Worm (Caenorhabditis elegans) whole organism, L1 larva: ENCODE measurements around the gene F26C11.4.

Experiments used
- F16B12.6 ChIP-seq: fragments of 150-350 bp; optimal IDR thresholded peaks from 2 replicates; lab custom pipeline; 2014; ENCODE audit warnings: missing biosample characterization, missing genetic modification characterization
- aha-1 ChIP-seq: fragments of 150-350 bp; optimal IDR thresholded peaks from 2 replicates; lab custom pipeline; 2014; ENCODE audit warnings: missing biosample characterization, missing genetic modification characterization
- ama-1 ChIP-seq: fragments of 150-350 bp; optimal IDR thresholded peaks from 2 replicates; lab custom pipeline; 2014
- blmp-1 ChIP-seq: fragments of 150-350 bp; optimal IDR thresholded peaks from 2 replicates; lab custom pipeline; 2014; ENCODE audit warnings: missing biosample characterization, missing genetic modification characterization
- ceh-82 ChIP-seq, 3 experiments: fragments of 150-350 bp in 1 of 3; sonication (generic microtip) in 2 of 3; optimal IDR thresholded peaks; 2 replicates each; lab custom pipeline; 2014 to 2017; ENCODE audit warnings: missing biosample characterization in 3 of 3, missing genetic modification characterization in 3 of 3
- dpl-1 ChIP-seq, 3 experiments: fragments of 150-350 bp in 2 of 3; sonication (generic microtip) in 1 of 3; optimal IDR thresholded peaks; 2 replicates each; lab custom pipeline; 2014 to 2017; ENCODE audit warnings: missing biosample characterization in 3 of 3, missing genetic modification characterization in 3 of 3, missing genetic modification reagents in 3 of 3
- dsc-1 ChIP-seq: sonication (generic microtip); optimal IDR thresholded peaks from 2 replicates; lab custom pipeline; 2016; ENCODE audit warnings: mild to moderate bottlenecking, missing genetic modification characterization, missing compliant biosample characterization
- efl-1 ChIP-seq, 4 experiments: fragments of 150-350 bp; optimal IDR thresholded peaks in 3 of 4; peaks in 1 of 4; 1 replicate in 1 of 4; 2 replicates in 3 of 4; lab custom pipeline; 2014; ENCODE audit warnings: missing biosample characterization in 2 of 4, missing genetic modification characterization in 2 of 4, missing genetic modification reagents in 2 of 4
- efl-3 ChIP-seq: fragments of 200-800 bp; sonication (Bioruptor generic); optimal IDR thresholded peaks from 2 replicates; lab custom pipeline; 2018; ENCODE audit warnings: mild to moderate bottlenecking, missing genetic modification characterization, missing compliant biosample characterization
- egl-13 ChIP-seq: sonication (generic microtip); optimal IDR thresholded peaks from 2 replicates; lab custom pipeline; 2016; ENCODE audit warnings: missing genotype, missing genetic modification reagents, missing genetic modification characterization, missing compliant biosample characterization
- elt-3 ChIP-seq, 6 experiments: fragments of 150-350 bp in 1 of 6; sonication (generic microtip); optimal IDR thresholded peaks; 2 replicates each; lab custom pipeline; 2017 to 2018; ENCODE audit warnings: missing biosample characterization in 6 of 6, missing genetic modification characterization in 6 of 6, inconsistent platforms in 1 of 6
- ets-5 ChIP-seq: fragments of 200-800 bp; sonication (Bioruptor generic); IDR thresholded peaks from 2 replicates; pipeline ENCODE4 v1.3.6; 2022; ENCODE audit warnings: missing genetic modification characterization, missing compliant biosample characterization
- fkh-10 ChIP-seq: sonication (generic microtip); optimal IDR thresholded peaks from 2 replicates; lab custom pipeline; 2017; ENCODE audit warnings: missing biosample characterization, missing genetic modification reagents, missing genetic modification characterization
- fkh-8 ChIP-seq: sonication (generic microtip); optimal IDR thresholded peaks from 2 replicates; lab custom pipeline; 2016; ENCODE audit warnings: mild to moderate bottlenecking, missing genetic modification characterization, missing compliant biosample characterization
- grh-1 ChIP-seq: fragments of 200-800 bp; sonication (Bioruptor generic); IDR thresholded peaks from 2 replicates; pipeline ENCODE4 v1.3.6; 2022; ENCODE audit warnings: missing genetic modification reagents, missing genetic modification characterization, missing compliant biosample characterization
- hlh-17 ChIP-seq: fragments of 200-800 bp; sonication (Bioruptor generic); optimal IDR thresholded peaks from 2 replicates; lab custom pipeline; 2018; ENCODE audit warnings: missing genetic modification characterization, mild to moderate bottlenecking, missing compliant biosample characterization, moderate library complexity, borderline replicate concordance
- hlh-4 ChIP-seq: sonication (generic microtip); optimal IDR thresholded peaks from 2 replicates; lab custom pipeline; 2016; ENCODE audit warnings: mild to moderate bottlenecking, missing genetic modification characterization, missing compliant biosample characterization
- hpl-2 ChIP-seq: fragments of 150-350 bp; optimal IDR thresholded peaks from 2 replicates; lab custom pipeline; 2014; ENCODE audit warnings: missing biosample characterization, missing genetic modification reagents, missing genetic modification characterization
- irx-1 ChIP-seq: sonication (generic microtip); optimal IDR thresholded peaks from 2 replicates; lab custom pipeline; 2016; ENCODE audit warnings: missing genetic modification characterization, missing compliant biosample characterization
- lin-14 ChIP-seq: fragments of 200-800 bp; sonication (Bioruptor generic); optimal IDR thresholded peaks from 2 replicates; lab custom pipeline; 2018; ENCODE audit warnings: mild to moderate bottlenecking, missing genetic modification characterization, moderate library complexity, missing compliant biosample characterization
- lin-35 ChIP-seq, 2 experiments: fragments of 150-350 bp; optimal IDR thresholded peaks; 2 replicates each; lab custom pipeline; 2014; ENCODE audit warnings: missing biosample characterization in 2 of 2, missing genetic modification characterization in 2 of 2, missing genetic modification reagents in 2 of 2
- lin-39 ChIP-seq: fragments of 150-350 bp; optimal IDR thresholded peaks from 2 replicates; lab custom pipeline; 2014; ENCODE audit warnings: missing biosample characterization, missing genetic modification reagents, missing genetic modification characterization
- lir-3 ChIP-seq: sonication (generic microtip); optimal IDR thresholded peaks from 2 replicates; lab custom pipeline; 2016; ENCODE audit warnings: mild to moderate bottlenecking, missing genetic modification characterization, moderate library complexity, missing compliant biosample characterization; ENCODE audit not compliant: poor library complexity
- lsy-2 ChIP-seq, 2 experiments: fragments of 150-350 bp; optimal IDR thresholded peaks; 2 replicates each; lab custom pipeline; 2014; ENCODE audit warnings: missing biosample characterization in 2 of 2, missing genetic modification characterization in 2 of 2
- mdl-1 ChIP-seq, 2 experiments: fragments of 150-350 bp; optimal IDR thresholded peaks; 2 replicates each; lab custom pipeline; 2014 to 2017; ENCODE audit warnings: missing biosample characterization in 2 of 2, missing genetic modification characterization in 2 of 2, inconsistent platforms in 1 of 2
- mep-1 ChIP-seq: fragments of 150-350 bp; optimal IDR thresholded peaks from 2 replicates; lab custom pipeline; 2014; ENCODE audit warnings: missing biosample characterization, missing genetic modification characterization
- nhr-19 ChIP-seq: fragments of 200-800 bp; sonication (Bioruptor generic); conservative IDR thresholded peaks from 2 replicates; pipeline ENCODE4 v1.3.6; 2022; ENCODE audit warnings: missing genetic modification characterization, missing compliant biosample characterization
- nhr-47 ChIP-seq: sonication (generic microtip); optimal IDR thresholded peaks from 2 replicates; lab custom pipeline; 2016; ENCODE audit warnings: mild to moderate bottlenecking, missing genetic modification characterization, moderate library complexity, missing compliant biosample characterization
- nhr-71 ChIP-seq: sonication (generic microtip); optimal IDR thresholded peaks from 2 replicates; lab custom pipeline; 2016; ENCODE audit warnings: mild to moderate bottlenecking, missing genetic modification characterization, moderate library complexity, missing compliant biosample characterization
- nhr-85 ChIP-seq: sonication (generic microtip); peaks from one replicate; lab custom pipeline; 2016; ENCODE audit warnings: missing genetic modification characterization, inconsistent platforms, missing compliant biosample characterization
- nhr-90 ChIP-seq: sonication (generic microtip); optimal IDR thresholded peaks from 2 replicates; lab custom pipeline; 2016; ENCODE audit warnings: mild to moderate bottlenecking, missing genetic modification characterization, missing compliant biosample characterization; ENCODE audit not compliant: poor library complexity
- pqm-1 ChIP-seq: sonication (generic microtip); optimal IDR thresholded peaks from 3 replicates; lab custom pipeline; 2017; ENCODE audit warnings: missing biosample characterization, missing genetic modification characterization
- rnt-1 ChIP-seq: sonication (generic microtip); optimal IDR thresholded peaks from 2 replicates; lab custom pipeline; 2016; ENCODE audit warnings: mild to moderate bottlenecking, missing genetic modification characterization, moderate library complexity, missing compliant biosample characterization
- skn-1 ChIP-seq: fragments of 150-350 bp; optimal IDR thresholded peaks from 2 replicates; lab custom pipeline; 2014; ENCODE audit warnings: missing biosample characterization, missing genetic modification characterization
- sptf-1 ChIP-seq: fragments of 150-350 bp; optimal IDR thresholded peaks from 2 replicates; lab custom pipeline; 2014; ENCODE audit warnings: missing biosample characterization, missing genetic modification characterization
- swsn-7 ChIP-seq: sonication (generic microtip); optimal IDR thresholded peaks from 2 replicates; lab custom pipeline; 2016; ENCODE audit warnings: missing genetic modification characterization, missing compliant biosample characterization
- tbx-2 ChIP-seq: sonication (generic microtip); optimal IDR thresholded peaks from 2 replicates; lab custom pipeline; 2016; ENCODE audit warnings: missing genetic modification characterization, missing compliant biosample characterization
- unc-30 ChIP-seq: sonication (generic microtip); optimal IDR thresholded peaks from 2 replicates; lab custom pipeline; 2017; ENCODE audit warnings: missing biosample characterization, missing genetic modification characterization
- unc-62 ChIP-seq: fragments of 150-350 bp; optimal IDR thresholded peaks from 2 replicates; lab custom pipeline; 2014; ENCODE audit warnings: missing biosample characterization, missing genetic modification reagents, missing genetic modification characterization
- vab-15 ChIP-seq: sonication (generic microtip); optimal IDR thresholded peaks from 2 replicates; lab custom pipeline; 2017; ENCODE audit warnings: missing genotype, mild to moderate bottlenecking, missing genetic modification characterization, missing compliant biosample characterization
- xbp-1 ChIP-seq: sonication (generic microtip); optimal IDR thresholded peaks from 2 replicates; lab custom pipeline; 2016; ENCODE audit warnings: missing genetic modification characterization, missing compliant biosample characterization
- ztf-11 ChIP-seq, 2 experiments: sonication (generic microtip); optimal IDR thresholded peaks; 2 replicates each; lab custom pipeline; 2016 to 2017; ENCODE audit warnings: missing genetic modification characterization in 2 of 2, missing biosample characterization in 1 of 2, missing compliant biosample characterization in 1 of 2
- ztf-4 ChIP-seq: fragments of 150-350 bp; optimal IDR thresholded peaks from 2 replicates; lab custom pipeline; 2014; ENCODE audit warnings: missing biosample characterization, missing genetic modification characterization

F26C11.4 gene

ce11 chrII:9900276-9900675, 15.8 kb downstream of the F26C11.4 start, which contains the start of gene unc-4:
Gene unc-4 (minus strand): TSS chrII:9900376.
- TF ChIP-seq dpl-1 (GFP tag; optimal IDR thresholded peaks at IDR 0.05; lab: Kevin White, UChicago) = no peak

- TF ChIP-seq mdl-1 (tag; optimal IDR thresholded peaks at IDR 0.05; lab: Kevin White, UChicago) = no peak
These were observed 17.3 kb downstream of the F26C11.4 start for ce11 chrII:9898744-9899143.

- TF ChIP-seq nhr-19 (GFP tag; lab: Robert Waterston, UW) (no peak), hpl-2 (no peak), egl-13 (tag; lab: Kevin White, UChicago) (no peak), dpl-1 (GFP tag; optimal IDR thresholded peaks at IDR 0.05; lab: Kevin White, UChicago) (no peak), lir-3 (tag; lab: Kevin White, UChicago) (no peak), F16B12.6 (tag; lab: Kevin White, UChicago) (no peak)
These were observed 20.9 kb downstream of the F26C11.4 start for ce11 chrII:9895173-9895572.

- no peak for TF ChIP-seq lin-39
- TF ChIP-seq unc-62 (GFP tag; lab: Kevin White, UChicago) = no peak
- no peak for TF ChIP-seq lin-14
- TF ChIP-seq lin-35 (GFP tag; optimal IDR thresholded peaks at IDR 0.05; lab: Kevin White, UChicago) = no peak
- no peak for TF ChIP-seq vab-15 (tag; lab: Kevin White, UChicago)
- TF ChIP-seq dsc-1 (tag; lab: Kevin White, UChicago) = no peak
- TF ChIP-seq hlh-4 = no peak
- no peak for TF ChIP-seq efl-1 (optimal IDR thresholded peaks at IDR 0.05; lab: Kevin White, UChicago)
- no peak for TF ChIP-seq efl-1 (GFP tag; optimal IDR thresholded peaks at IDR 0.05 in 1 of 2; lab: Kevin White, UChicago)
- no peak for TF ChIP-seq xbp-1 (tag; lab: Kevin White, UChicago)
- TF ChIP-seq elt-3 (tag; optimal IDR thresholded peaks at IDR 0.05; lab: Kevin White, UChicago) = no peak
- no peak for TF ChIP-seq ztf-11 (tag; optimal IDR thresholded peaks at IDR 0.05; lab: Kevin White, UChicago)
- no peak for TF ChIP-seq fkh-8 (tag; lab: Kevin White, UChicago)
- TF ChIP-seq nhr-71 (tag; lab: Kevin White, UChicago) = no peak
- no peak for TF ChIP-seq hlh-17
- TF ChIP-seq, all 84 proteins: peak for 0
These were observed 21.6 kb downstream of the F26C11.4 start, which contains the start of gene F26C11.1 for ce11 chrII:9894435-9894834. Gene F26C11.1 (plus strand): TSS chrII:9894735.

ce11 chrII:9892409-9892808, 23.7 kb downstream of the F26C11.4 start, which contains the start of gene C08H9.16:
Gene C08H9.16 (plus strand): TSS chrII:9892778.
- peak; percentile 18 for TF ChIP-seq xbp-1 (tag; lab: Kevin White, UChicago)
- no peak for TF ChIP-seq nhr-90
- no peak for TF ChIP-seq nhr-47 (tag; lab: Kevin White, UChicago)
- peak; percentile 17 for TF ChIP-seq rnt-1 (tag; lab: Kevin White, UChicago)
- no peak for TF ChIP-seq sptf-1 (tag; lab: Kevin White, UChicago)
- no peak for TF ChIP-seq ets-5 (GFP tag; lab: Robert Waterston, UW)
- TF ChIP-seq efl-3 (GFP tag; lab: Kevin White, UChicago) = no peak
- TF ChIP-seq blmp-1 (tag; lab: Kevin White, UChicago) = peak; percentile 45
- TF ChIP-seq tbx-2 (tag; lab: Kevin White, UChicago) = peak; percentile 31
- TF ChIP-seq grh-1 (GFP tag; lab: Robert Waterston, UW) = peak; percentile 86
- peak in 2 of 3 experiments; percentile 11 to 24 for TF ChIP-seq ceh-82 (tag; optimal IDR thresholded peaks at IDR 0.05; lab: Kevin White, UChicago)
- TF ChIP-seq ama-1 (lab: Kevin White, UChicago) = no peak
- no peak for TF ChIP-seq pqm-1
- TF ChIP-seq fkh-10 (GFP tag; lab: Kevin White, UChicago) = no peak
- TF ChIP-seq mep-1 (tag; lab: Kevin White, UChicago) = peak; percentile 46
- TF ChIP-seq ztf-4 (tag; lab: Kevin White, UChicago) = peak; percentile 28
- TF ChIP-seq swsn-7 (tag; lab: Kevin White, UChicago) = peak; percentile 7
- peak; percentile 63 to 68 for TF ChIP-seq efl-1 (optimal IDR thresholded peaks at IDR 0.05; lab: Kevin White, UChicago)
- peak; percentile 53 to 94 for TF ChIP-seq efl-1 (GFP tag; optimal IDR thresholded peaks at IDR 0.05 in 1 of 2; lab: Kevin White, UChicago)
- peak; percentile 1 for TF ChIP-seq irx-1 (tag; lab: Kevin White, UChicago)
- TF ChIP-seq skn-1 (tag; lab: Kevin White, UChicago) = peak; percentile 58
- peak; percentile 76 for TF ChIP-seq nhr-85
- peak; percentile 50 to 71 (median 59) for TF ChIP-seq dpl-1 (GFP tag; optimal IDR thresholded peaks at IDR 0.05; lab: Kevin White, UChicago)
- no peak for TF ChIP-seq ztf-11 (tag; optimal IDR thresholded peaks at IDR 0.05; lab: Kevin White, UChicago)
- TF ChIP-seq unc-30 (tag; lab: Kevin White, UChicago) = no peak
- TF ChIP-seq lsy-2 (tag; optimal IDR thresholded peaks at IDR 0.05; lab: Kevin White, UChicago) = peak; percentile 96 to 98
- TF ChIP-seq lin-14 = peak; percentile 38
- TF ChIP-seq aha-1 (tag; lab: Kevin White, UChicago) = no peak
- peak; percentile 30 to 71 for TF ChIP-seq lin-35 (GFP tag; optimal IDR thresholded peaks at IDR 0.05; lab: Kevin White, UChicago)
- peak; percentile 59 for TF ChIP-seq nhr-71 (tag; lab: Kevin White, UChicago)
- TF ChIP-seq hlh-17 = no peak
